Fruit fly (Drosophila melanogaster) whole organism, wandering third instar larva: ENCODE results near the gene cyr.

Source experiments
- CG9705 ChIP-seq: fragments of 200-800 bp; sonication (Bioruptor generic); optimal IDR thresholded peaks from 2 replicates; lab custom pipeline; 2018; ENCODE audit warnings: missing biosample characterization, mild to moderate bottlenecking, missing genetic modification characterization
- Dif ChIP-seq: fragments of 200-275, 200-300 bp; sonication (Bioruptor generic); optimal IDR thresholded peaks from 2 replicates; lab custom pipeline; 2018; ENCODE audit warnings: missing biosample characterization, missing genetic modification characterization; ENCODE audit not compliant: partially characterized antibody
- OdsH ChIP-seq: fragments of 200-800 bp; sonication (Bioruptor generic); optimal IDR thresholded peaks from 2 replicates; lab custom pipeline; 2016; ENCODE audit warnings: missing biosample characterization, mild to moderate bottlenecking, missing genetic modification characterization
- br ChIP-seq: fragments of 200-800 bp; sonication (Bioruptor generic); optimal IDR thresholded peaks from 2 replicates; lab custom pipeline; 2016; ENCODE audit warnings: missing biosample characterization, missing genetic modification characterization
- fru ChIP-seq: fragments of 200-800 bp; sonication (Bioruptor generic); optimal IDR thresholded peaks from 3 replicates; lab custom pipeline; 2016; ENCODE audit warnings: missing biosample characterization, mild to moderate bottlenecking, missing genetic modification characterization
- h ChIP-seq: fragments of 200-800 bp; sonication (Bioruptor generic); optimal IDR thresholded peaks from 3 replicates; lab custom pipeline; 2016; ENCODE audit warnings: missing biosample characterization, mild to moderate bottlenecking, missing genetic modification characterization
- jim ChIP-seq: fragments of 175-275, 200-325 bp; sonication (Bioruptor generic); optimal IDR thresholded peaks from 2 replicates; lab custom pipeline; 2016; ENCODE audit warnings: missing biosample characterization, mild to moderate bottlenecking, missing genetic modification characterization
- psq ChIP-seq: fragments of 200-800 bp; sonication (Bioruptor generic); optimal IDR thresholded peaks from 3 replicates; lab custom pipeline; 2017; ENCODE audit warnings: missing biosample characterization, mild to moderate bottlenecking, missing genetic modification characterization, moderate library complexity
- tai ChIP-seq: sonication (Bioruptor generic); optimal IDR thresholded peaks from 2 replicates; lab custom pipeline; 2016; ENCODE audit warnings: missing biosample characterization, missing genetic modification characterization

DNA sequence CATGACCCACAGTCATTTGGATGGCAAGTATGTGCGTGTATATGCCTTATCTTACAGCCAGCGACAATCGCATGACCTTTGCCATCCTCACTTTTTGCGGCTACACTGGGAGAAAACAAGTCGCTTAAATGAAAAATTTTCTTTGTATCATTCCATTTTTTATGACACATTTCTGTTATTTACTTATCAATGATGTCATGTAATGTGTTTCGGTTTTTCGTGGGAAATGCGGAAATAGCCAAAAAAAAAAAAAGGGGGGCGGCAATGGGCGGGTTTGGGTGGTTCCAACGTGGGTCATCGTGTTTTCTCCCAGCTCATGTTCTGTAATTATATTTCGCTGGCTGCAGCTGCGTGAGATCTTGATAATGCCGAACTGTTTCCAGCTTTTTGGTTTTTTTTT is 55.3 kb downstream of the cyr start:
- TF ChIP-seq jim (GFP tag; lab: Kevin White, UChicago) (no peak), CG9705 (GFP tag; lab: Kevin White, UChicago) (no peak), br (no peak), Dif (GFP tag; lab: Kevin White, UChicago) (no peak), OdsH (GFP tag; lab: Kevin White, UChicago) (no peak), tai (GFP tag; lab: Kevin White, UChicago) (no peak), fru (GFP tag; lab: Kevin White, UChicago) (no peak), psq (GFP tag; lab: Kevin White, UChicago) (peak; percentile 8), h (GFP tag; lab: Kevin White, UChicago) (peak; percentile 0)
